Worm (Caenorhabditis elegans): ENCODE measurements around the gene amt-2.

The amt-2 gene

DNA sequence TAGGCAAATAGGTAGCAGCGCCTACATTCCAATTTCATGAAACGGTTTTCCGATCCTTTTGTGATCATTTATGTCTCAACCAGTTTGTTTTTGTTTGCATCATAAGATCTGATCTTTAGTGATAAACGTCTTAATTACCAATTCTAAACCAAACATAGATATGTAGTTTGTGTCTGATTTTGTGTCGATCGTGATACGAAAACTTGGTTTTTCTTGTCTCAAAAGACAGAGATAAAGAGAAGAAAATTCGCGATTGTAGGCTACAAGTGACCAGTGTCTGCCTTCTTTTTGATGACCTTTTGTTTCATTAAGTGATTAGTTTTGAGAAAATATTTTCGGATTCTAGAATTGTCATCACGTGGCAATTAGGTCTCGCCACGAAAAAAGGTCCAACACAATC lies 38.0 kb downstream of the amt-2 start (continued):
- TF ChIP-seq efl-3 (GFP tag; optimal IDR thresholded peaks at IDR 0.05), result no peak
- no peak for TF ChIP-seq ama-1 (optimal IDR thresholded peaks at IDR 0.05)
- no peak for TF ChIP-seq nhr-76 (tag; optimal IDR thresholded peaks at IDR 0.05)
- no peak for TF ChIP-seq zip-4 (GFP tag; optimal IDR thresholded peaks at IDR 0.05)
- no peak for TF ChIP-seq jun-1 (tag; optimal IDR thresholded peaks at IDR 0.05)
- TF ChIP-seq nhr-11 (tag; optimal IDR thresholded peaks at IDR 0.05), result peak; percentile 9
- no peak for TF ChIP-seq lin-13 (GFP tag; optimal IDR thresholded peaks at IDR 0.05)
- TF ChIP-seq ets-5 (GFP tag; IDR thresholded peaks at IDR 0.05), result no peak
- no peak for TF ChIP-seq swsn-7 (tag; optimal IDR thresholded peaks at IDR 0.05)
- no peak for TF ChIP-seq mab-9 (GFP tag; IDR thresholded peaks at IDR 0.05)
- TF ChIP-seq nhr-71 (tag; optimal IDR thresholded peaks at IDR 0.05), result peak; percentile 59
- TF ChIP-seq dpl-1 (GFP tag; optimal IDR thresholded peaks at IDR 0.05), result no peak
- TF ChIP-seq sox-4 (tag; optimal IDR thresholded peaks at IDR 0.05), result no peak
- no peak for TF ChIP-seq fos-1 (tag; optimal IDR thresholded peaks at IDR 0.05)
- no peak for TF ChIP-seq C16A3.4 (tag; optimal IDR thresholded peaks at IDR 0.05)
- no peak for TF ChIP-seq snpc-4 (tag; optimal IDR thresholded peaks at IDR 0.05)
- no peak for TF ChIP-seq nhr-12 (tag; optimal IDR thresholded peaks at IDR 0.05)
- TF ChIP-seq nhr-47 (tag; optimal IDR thresholded peaks at IDR 0.05), result no peak
- no peak for TF ChIP-seq pax-3 (tag; optimal IDR thresholded peaks at IDR 0.05)
- peak; percentile 41 for TF ChIP-seq nhr-90 (tag; optimal IDR thresholded peaks at IDR 0.05; ENCODE audit: poor library complexity)
- no peak for TF ChIP-seq elt-2 (tag; optimal IDR thresholded peaks at IDR 0.05)
- no peak for TF ChIP-seq aly-2 (tag; optimal IDR thresholded peaks at IDR 0.05)
- TF ChIP-seq nhr-85 (tag), result peak; percentile 95
- TF ChIP-seq mef-2 (tag; optimal IDR thresholded peaks at IDR 0.05), result no peak
- no peak for TF ChIP-seq nhr-84 (tag; optimal IDR thresholded peaks at IDR 0.05)
- no peak for TF ChIP-seq xbp-1 (tag; optimal IDR thresholded peaks at IDR 0.05)
- TF ChIP-seq dsc-1 (tag; optimal IDR thresholded peaks at IDR 0.05), result no peak
- no peak for TF ChIP-seq isw-1 (GFP tag; IDR thresholded peaks at IDR 0.05)
- TF ChIP-seq mep-1 (tag; optimal IDR thresholded peaks at IDR 0.05), result no peak
- no peak for TF ChIP-seq hlh-4 (tag; optimal IDR thresholded peaks at IDR 0.05)
- peak; percentile 48 for TF ChIP-seq snu-23 (GFP tag; optimal IDR thresholded peaks at IDR 0.05)
- no peak for TF ChIP-seq ceh-8 (GFP tag; optimal IDR thresholded peaks at IDR 0.05)
- TF ChIP-seq ceh-90 (tag; optimal IDR thresholded peaks at IDR 0.05), result no peak
- TF ChIP-seq lin-15B (tag; optimal IDR thresholded peaks at IDR 0.05), result no peak
- TF ChIP-seq egl-13 (tag; optimal IDR thresholded peaks at IDR 0.05), result no peak
- no peak for TF ChIP-seq hpl-2 (GFP tag; optimal IDR thresholded peaks at IDR 0.05)
- no peak for TF ChIP-seq lin-39 (tag; optimal IDR thresholded peaks at IDR 0.05)
- TF ChIP-seq alr-1 (tag; optimal IDR thresholded peaks at IDR 0.05; ENCODE audit: borderline replicate concordance), result no peak
- no peak for TF ChIP-seq lir-3 (tag; optimal IDR thresholded peaks at IDR 0.05; ENCODE audit: poor library complexity)
- no peak for TF ChIP-seq tlp-1 (tag; optimal IDR thresholded peaks at IDR 0.05)
- TF ChIP-seq pqm-1 (tag; optimal IDR thresholded peaks at IDR 0.05), result no peak
- TF ChIP-seq egl-27 (tag; optimal IDR thresholded peaks at IDR 0.05), result no peak
- no peak for TF ChIP-seq unc-86 (tag; optimal IDR thresholded peaks at IDR 0.05)
- TF ChIP-seq vab-15 (tag; optimal IDR thresholded peaks at IDR 0.05), result no peak
- TF ChIP-seq nhr-28 (tag; optimal IDR thresholded peaks at IDR 0.05), result no peak
- TF ChIP-seq ztf-11 (tag; optimal IDR thresholded peaks at IDR 0.05), result no peak
- TF ChIP-seq nhr-237 (tag; optimal IDR thresholded peaks at IDR 0.05), result no peak
- peak; percentile 71 for TF ChIP-seq lin-14 (GFP tag; optimal IDR thresholded peaks at IDR 0.05)
- no peak for TF ChIP-seq efl-1 (optimal IDR thresholded peaks at IDR 0.05)
- peak in 1 of 2 experiments; percentile 40 for TF ChIP-seq efl-1 (GFP tag; optimal IDR thresholded peaks at IDR 0.05 in 1 of 2)
- no peak for TF ChIP-seq fkh-8 (tag; optimal IDR thresholded peaks at IDR 0.05)
- no peak for TF ChIP-seq pag-3 (tag; optimal IDR thresholded peaks at IDR 0.05; ENCODE audit: borderline replicate concordance, insufficient read depth)
- peak; percentile 6 for TF ChIP-seq tbx-2 (tag; optimal IDR thresholded peaks at IDR 0.05)
- peak; percentile 40; the same call in 1 of the 2 replicates for TF ChIP-seq nhr-19 (GFP tag; conservative IDR thresholded peaks at IDR 0.05)
- no peak for TF ChIP-seq sptf-1 (tag; optimal IDR thresholded peaks at IDR 0.05)

Measured in whole organism, L1 larva.